Fruit fly (Drosophila melanogaster): Measurements from ENCODE around the gene CG3226.

The CG3226 gene

dm6 chrX:6694979-6695388, 40.9 kb upstream of the CG3226 start, which contains the start of gene CG14442 (continued):
- TF ChIP-seq sd (tag; optimal IDR thresholded peaks at IDR 0.05): no peak
- peak; percentile 29 for TF ChIP-seq CG13296 (GFP tag; optimal IDR thresholded peaks at IDR 0.05)
- no peak for TF ChIP-seq pan (optimal IDR thresholded peaks at IDR 0.05)
- no peak for TF ChIP-seq pan (GFP tag; optimal IDR thresholded peaks at IDR 0.05 in 1 of 2, IDR thresholded peaks at IDR 0.05 in 1 of 2)
- peak; percentile 45; the same call in 1 of the 2 replicates for TF ChIP-seq CG3847 (GFP tag; IDR thresholded peaks at IDR 0.05)
- no peak for TF ChIP-seq hth (optimal IDR thresholded peaks at IDR 0.05)
- TF ChIP-seq E2f1 (GFP tag; IDR thresholded peaks at IDR 0.05): no peak
- TF ChIP-seq CG11085 (GFP tag; IDR thresholded peaks at IDR 0.05): no peak
- TF ChIP-seq CG6689 (GFP tag; IDR thresholded peaks at IDR 0.05): peak; percentile 46; the same call in 1 of the 2 replicates
- peak; percentile 78 for TF ChIP-seq row (GFP tag; IDR thresholded peaks at IDR 0.05)
- peak; percentile 25 for TF ChIP-seq zfh2 (GFP tag; optimal IDR thresholded peaks at IDR 0.05)
- TF ChIP-seq CG15073 (GFP tag; optimal IDR thresholded peaks at IDR 0.05): no peak
- peak; percentile 77 for TF ChIP-seq CG8290 (GFP tag; optimal IDR thresholded peaks at IDR 0.05)
- TF ChIP-seq CG8290 (tag; optimal IDR thresholded peaks at IDR 0.05): peak; percentile 52 to 58
- no peak for TF ChIP-seq schlank (tag; optimal IDR thresholded peaks at IDR 0.05)
- TF ChIP-seq lilli (GFP tag; optimal IDR thresholded peaks at IDR 0.05): peak; percentile 71
- no peak for TF ChIP-seq CG7271 (tag; optimal IDR thresholded peaks at IDR 0.05)
- no peak for TF ChIP-seq CG1024 (GFP tag; IDR thresholded peaks at IDR 0.05)
- peak; percentile 22 for TF ChIP-seq Side (GFP tag; optimal IDR thresholded peaks at IDR 0.05)
- no peak for TF ChIP-seq Gsc (GFP tag; IDR thresholded peaks at IDR 0.05)
- TF ChIP-seq twi (tag; optimal IDR thresholded peaks at IDR 0.05): no peak
- TF ChIP-seq repo (GFP tag; optimal IDR thresholded peaks at IDR 0.05): no peak
- TF ChIP-seq Sry-β (GFP tag; optimal IDR thresholded peaks at IDR 0.05): no peak
- no peak for TF ChIP-seq nerfin-1 (tag; optimal IDR thresholded peaks at IDR 0.05)
- TF ChIP-seq CG4404 (GFP tag; IDR thresholded peaks at IDR 0.05): no peak
- TF ChIP-seq pho (GFP tag; optimal IDR thresholded peaks at IDR 0.05): peak; percentile 24

- TF ChIP-seq cg (GFP tag; optimal IDR thresholded peaks at IDR 0.05) (peak; percentile 98), CG7745 (tag; optimal IDR thresholded peaks at IDR 0.05) (no peak), Doc3 (GFP tag; IDR thresholded peaks at IDR 0.05; ENCODE audit: partially characterized antibody) (no peak), zfh2 (GFP tag; optimal IDR thresholded peaks at IDR 0.05) (no peak), CG12236 (GFP tag; optimal IDR thresholded peaks at IDR 0.05) (no peak), mam (GFP tag; optimal IDR thresholded peaks at IDR 0.05) (no peak), sug (tag; optimal IDR thresholded peaks at IDR 0.05) (peak; percentile 11), gt (GFP tag; IDR thresholded peaks at IDR 0.05) (no peak), amos (GFP tag; IDR thresholded peaks at IDR 0.05; ENCODE audit: partially characterized antibody) (no peak; the same call in 1 of the 2 replicates), Six4 (GFP tag; optimal IDR thresholded peaks at IDR 0.05) (no peak), ham (GFP tag; IDR thresholded peaks at IDR 0.05) (no peak), Optix (GFP tag; IDR thresholded peaks at IDR 0.05) (no peak), slp2 (GFP tag; optimal IDR thresholded peaks at IDR 0.05) (no peak), fu2 (GFP tag; optimal IDR thresholded peaks at IDR 0.05) (no peak), CG4360 (GFP tag; IDR thresholded peaks at IDR 0.05) (no peak), nom (GFP tag; optimal IDR thresholded peaks at IDR 0.05) (peak; percentile 61), CG7987 (GFP tag; optimal IDR thresholded peaks at IDR 0.05) (no peak), CG15073 (GFP tag; optimal IDR thresholded peaks at IDR 0.05) (no peak), Blimp-1 (GFP tag; optimal IDR thresholded peaks at IDR 0.05) (no peak), crp (GFP tag; optimal IDR thresholded peaks at IDR 0.05) (no peak), Aef1 (GFP tag; IDR thresholded peaks at IDR 0.05) (no peak), Max (GFP tag; optimal IDR thresholded peaks at IDR 0.05) (no peak), sc (optimal IDR thresholded peaks at IDR 0.05) (no peak), sc (GFP tag; optimal IDR thresholded peaks at IDR 0.05) (no peak), CG8478 (optimal IDR thresholded peaks at IDR 0.05) (peak; percentile 84), corto (GFP tag; optimal IDR thresholded peaks at IDR 0.05) (no peak), CG4820 (GFP tag; optimal IDR thresholded peaks at IDR 0.05) (no peak), CG12769 (tag; optimal IDR thresholded peaks at IDR 0.05) (no peak)
Observed at dm6 chrX:6694105-6694788, 40.2 kb upstream of the CG3226 start.

All from whole organism, embryonic.